Worm (Caenorhabditis elegans) whole organism, late embryonic: ENCODE measurements around the gene ceeh-2.

Experiments used
- C08G9.2 ChIP-seq: sonication (generic microtip); optimal IDR thresholded peaks from 2 replicates; lab custom pipeline; 2016; ENCODE audit warnings: mild to moderate bottlenecking, missing genetic modification characterization, moderate library complexity, missing compliant biosample characterization
- C38D4.7 ChIP-seq: fragments of 200-800 bp; sonication (Bioruptor generic); optimal IDR thresholded peaks from 2 replicates; lab custom pipeline; 2018; ENCODE audit warnings: mild to moderate bottlenecking, missing genetic modification characterization, moderate library complexity, missing compliant biosample characterization
- F13H6.1 ChIP-seq: sonication (generic microtip); optimal IDR thresholded peaks from 2 replicates; lab custom pipeline; 2016; ENCODE audit warnings: missing genetic modification characterization, missing compliant biosample characterization
- K02D7.2 ChIP-seq: sonication (generic microtip); optimal IDR thresholded peaks from 2 replicates; lab custom pipeline; 2017; ENCODE audit warnings: mild to moderate bottlenecking, missing genetic modification characterization, missing compliant biosample characterization
- K09A11.1 ChIP-seq: sonication (generic microtip); optimal IDR thresholded peaks from 2 replicates; lab custom pipeline; 2017; ENCODE audit warnings: antibody characterized with exemption, mild to moderate bottlenecking, missing genetic modification characterization, missing compliant biosample characterization; ENCODE audit not compliant: insufficient read depth
- Y22D7AL.16 ChIP-seq: sonication (generic microtip); optimal IDR thresholded peaks from 2 replicates; lab custom pipeline; 2016; ENCODE audit warnings: missing genetic modification characterization, missing compliant biosample characterization
- ahr-1 ChIP-seq: sonication (generic microtip); optimal IDR thresholded peaks from 2 replicates; lab custom pipeline; 2016; ENCODE audit warnings: missing genetic modification characterization, missing compliant biosample characterization
- ama-1 ChIP-seq: fragments of 150-350 bp; optimal IDR thresholded peaks from 2 replicates; lab custom pipeline; 2014
- ceh-18 ChIP-seq: sonication (generic microtip); optimal IDR thresholded peaks from 2 replicates; lab custom pipeline; 2016; ENCODE audit warnings: missing genetic modification characterization, missing compliant biosample characterization
- ceh-30 ChIP-seq: fragments of 150-350 bp; optimal IDR thresholded peaks from 2 replicates; lab custom pipeline; 2014; ENCODE audit warnings: missing biosample characterization, missing genetic modification characterization
- ceh-31 ChIP-seq: sonication (generic microtip); optimal IDR thresholded peaks from 2 replicates; lab custom pipeline; 2016; ENCODE audit warnings: missing genetic modification characterization, missing compliant biosample characterization
- ceh-48 ChIP-seq: sonication (generic microtip); optimal IDR thresholded peaks from 2 replicates; lab custom pipeline; 2016; ENCODE audit warnings: missing genetic modification characterization, inconsistent platforms, missing compliant biosample characterization
- ceh-6 ChIP-seq: fragments of 200-800 bp; sonication (Bioruptor generic); optimal IDR thresholded peaks from 2 replicates; lab custom pipeline; 2018; ENCODE audit warnings: mild to moderate bottlenecking, missing genetic modification characterization, missing compliant biosample characterization
- ceh-9 ChIP-seq: sonication (generic microtip); optimal IDR thresholded peaks from 2 replicates; lab custom pipeline; 2016; ENCODE audit warnings: mild to moderate bottlenecking, missing genetic modification characterization, inconsistent platforms, missing compliant biosample characterization
- che-1 ChIP-seq: sonication (generic microtip); optimal IDR thresholded peaks from 2 replicates; lab custom pipeline; 2016; ENCODE audit warnings: mild to moderate bottlenecking, missing genetic modification characterization, missing compliant biosample characterization
- dmd-4 ChIP-seq: sonication (generic microtip); optimal IDR thresholded peaks from 2 replicates; lab custom pipeline; 2016; ENCODE audit warnings: borderline replicate concordance, missing genetic modification characterization, missing compliant biosample characterization
- dve-1 ChIP-seq: sonication (generic microtip); optimal IDR thresholded peaks from 2 replicates; lab custom pipeline; 2017; ENCODE audit warnings: antibody characterized with exemption, mild to moderate bottlenecking, missing genetic modification characterization, missing compliant biosample characterization
- elt-2 ChIP-seq: sonication (generic microtip); optimal IDR thresholded peaks from 2 replicates; lab custom pipeline; 2016; ENCODE audit warnings: missing genetic modification reagents, missing genetic modification characterization, missing compliant biosample characterization
- ets-4 ChIP-seq: sonication (generic microtip); optimal IDR thresholded peaks from 2 replicates; lab custom pipeline; 2016; ENCODE audit warnings: missing genetic modification characterization, missing compliant biosample characterization
- fax-1 ChIP-seq: sonication (generic microtip); optimal IDR thresholded peaks from 2 replicates; lab custom pipeline; 2016; ENCODE audit warnings: missing genotype, missing genetic modification characterization, missing compliant biosample characterization
- fkh-6 ChIP-seq: sonication (generic microtip); optimal IDR thresholded peaks from 2 replicates; lab custom pipeline; 2016; ENCODE audit warnings: missing genetic modification characterization, missing compliant biosample characterization
- gmeb-2 ChIP-seq: sonication (generic microtip); optimal IDR thresholded peaks from 2 replicates; lab custom pipeline; 2016; ENCODE audit warnings: missing genetic modification characterization, inconsistent platforms, missing compliant biosample characterization
- hlh-8 ChIP-seq: sonication (generic microtip); optimal IDR thresholded peaks from 2 replicates; lab custom pipeline; 2016; ENCODE audit warnings: missing genotype, missing genetic modification characterization, missing compliant biosample characterization
- lim-6 ChIP-seq: sonication (generic microtip); optimal IDR thresholded peaks from 2 replicates; lab custom pipeline; 2016; ENCODE audit warnings: missing genetic modification characterization, missing compliant biosample characterization
- lin-11 ChIP-seq: fragments of 200-800 bp; sonication (Bioruptor generic); optimal IDR thresholded peaks from 2 replicates; lab custom pipeline; 2018; ENCODE audit warnings: mild to moderate bottlenecking, missing genetic modification characterization, missing compliant biosample characterization
- mec-3 ChIP-seq: sonication (generic microtip); optimal IDR thresholded peaks from 2 replicates; lab custom pipeline; 2016; ENCODE audit warnings: borderline replicate concordance, missing genetic modification characterization, missing compliant biosample characterization
- nfya-1 ChIP-seq: sonication (generic microtip); optimal IDR thresholded peaks from 2 replicates; lab custom pipeline; 2017; ENCODE audit warnings: missing genetic modification characterization, mild to moderate bottlenecking, missing compliant biosample characterization, antibody characterized with exemption, moderate library complexity
- nhr-11 ChIP-seq: fragments of 150-350 bp; optimal IDR thresholded peaks from 2 replicates; lab custom pipeline; 2014; ENCODE audit warnings: missing biosample characterization, missing genetic modification characterization
- npax-4 ChIP-seq: sonication (generic microtip); optimal IDR thresholded peaks from 2 replicates; lab custom pipeline; 2016; ENCODE audit warnings: missing genetic modification characterization, missing compliant biosample characterization
- odd-2 ChIP-seq: sonication (generic microtip); optimal IDR thresholded peaks from 2 replicates; lab custom pipeline; 2017; ENCODE audit warnings: antibody characterized with exemption, mild to moderate bottlenecking, missing genetic modification characterization, missing compliant biosample characterization
- pag-3 ChIP-seq: sonication (generic microtip); optimal IDR thresholded peaks from 2 replicates; lab custom pipeline; 2016; ENCODE audit warnings: missing compliant biosample characterization, missing genetic modification characterization, borderline replicate concordance
- pax-1 ChIP-seq: fragments of 150-350 bp; optimal IDR thresholded peaks from 2 replicates; lab custom pipeline; 2014; ENCODE audit warnings: missing biosample characterization, missing genetic modification characterization
- pha-2 ChIP-seq: sonication (generic microtip); optimal IDR thresholded peaks from 2 replicates; lab custom pipeline; 2017; ENCODE audit warnings: mild to moderate bottlenecking, missing genetic modification characterization, missing compliant biosample characterization
- pha-4 ChIP-seq: fragments of 150-350 bp; optimal IDR thresholded peaks from 2 replicates; lab custom pipeline; 2018; ENCODE audit warnings: missing biosample characterization, missing genetic modification reagents, missing genetic modification characterization
- pros-1 ChIP-seq: fragments of 150-350 bp; optimal IDR thresholded peaks from 2 replicates; lab custom pipeline; 2014; ENCODE audit warnings: missing biosample characterization, missing genetic modification reagents, missing genetic modification characterization
- ref-2 ChIP-seq: sonication (generic microtip); optimal IDR thresholded peaks from 2 replicates; lab custom pipeline; 2016; ENCODE audit warnings: missing genetic modification characterization, missing compliant biosample characterization
- rnt-1 ChIP-seq: sonication (generic microtip); optimal IDR thresholded peaks from 2 replicates; lab custom pipeline; 2016; ENCODE audit warnings: missing genetic modification characterization, missing compliant biosample characterization
- sdc-2 ChIP-seq: sonication (generic microtip); optimal IDR thresholded peaks from 2 replicates; lab custom pipeline; 2016; ENCODE audit warnings: missing genotype, missing genetic modification characterization, missing compliant biosample characterization
- sox-4 ChIP-seq: sonication (generic microtip); optimal IDR thresholded peaks from 2 replicates; lab custom pipeline; 2017; ENCODE audit warnings: mild to moderate bottlenecking, missing genetic modification characterization, inconsistent platforms, missing compliant biosample characterization
- tbx-2 ChIP-seq: sonication (generic microtip); optimal IDR thresholded peaks from 2 replicates; lab custom pipeline; 2016; ENCODE audit warnings: missing genetic modification characterization, missing compliant biosample characterization
- tbx-7 ChIP-seq: sonication (generic microtip); optimal IDR thresholded peaks from 2 replicates; lab custom pipeline; 2016; ENCODE audit warnings: missing genotype, missing genetic modification characterization, missing compliant biosample characterization
- unc-3 ChIP-seq, 2 experiments: fragments of 200-800 bp in 1 of 2; sonication (Bioruptor generic) in 1 of 2; sonication (generic microtip) in 1 of 2; conservative IDR thresholded peaks in 1 of 2; optimal IDR thresholded peaks in 1 of 2; 2 replicates each; pipeline versions ENCODE4 v1.3.6 to Lab custom; 2016 to 2022; ENCODE audit warnings: missing compliant biosample characterization in 2 of 2, missing genetic modification characterization in 2 of 2, missing genetic modification reagents in 1 of 2
- unc-55 ChIP-seq: sonication (generic microtip); optimal IDR thresholded peaks from 2 replicates; lab custom pipeline; 2017; ENCODE audit warnings: missing biosample characterization, missing genetic modification reagents, missing genetic modification characterization
- unc-86 ChIP-seq: sonication (generic microtip); optimal IDR thresholded peaks from 2 replicates; lab custom pipeline; 2016; ENCODE audit warnings: missing genetic modification characterization, missing compliant biosample characterization
- ztf-16 ChIP-seq: sonication (generic microtip); optimal IDR thresholded peaks from 2 replicates; lab custom pipeline; 2017; ENCODE audit warnings: missing genetic modification characterization, missing compliant biosample characterization

Gene ceeh-2

DNA sequence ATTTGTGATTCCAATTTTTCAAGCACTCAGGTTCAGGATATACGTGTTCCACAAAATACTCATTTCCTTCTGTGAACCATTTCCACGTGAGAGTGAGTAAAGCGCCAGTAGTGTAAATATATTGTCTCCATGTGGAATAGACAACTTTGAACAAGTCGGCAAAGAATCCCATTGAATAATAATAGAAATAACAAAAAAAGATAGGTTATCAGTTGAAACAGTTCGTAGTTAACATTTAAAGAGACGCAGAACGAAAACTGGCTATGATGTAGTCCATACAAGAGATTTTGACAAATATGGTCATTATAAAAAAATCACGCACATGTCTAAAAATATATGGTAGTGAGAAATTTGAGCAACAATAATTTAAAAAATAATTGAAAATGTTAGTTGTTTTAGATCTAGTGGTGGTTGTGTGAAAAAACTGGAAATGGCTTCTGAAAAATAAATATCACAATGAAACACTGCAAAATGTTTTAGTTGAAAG is at the start of gene ceeh-2:
TSS of gene ceeh-2 (minus strand) at position 437 of the 487 bp plus-strand sequence.
- no peak for TF ChIP-seq F13H6.1 (tag; lab: Kevin White, UChicago)
- no peak for TF ChIP-seq elt-2 (tag; lab: Kevin White, UChicago)

DNA sequence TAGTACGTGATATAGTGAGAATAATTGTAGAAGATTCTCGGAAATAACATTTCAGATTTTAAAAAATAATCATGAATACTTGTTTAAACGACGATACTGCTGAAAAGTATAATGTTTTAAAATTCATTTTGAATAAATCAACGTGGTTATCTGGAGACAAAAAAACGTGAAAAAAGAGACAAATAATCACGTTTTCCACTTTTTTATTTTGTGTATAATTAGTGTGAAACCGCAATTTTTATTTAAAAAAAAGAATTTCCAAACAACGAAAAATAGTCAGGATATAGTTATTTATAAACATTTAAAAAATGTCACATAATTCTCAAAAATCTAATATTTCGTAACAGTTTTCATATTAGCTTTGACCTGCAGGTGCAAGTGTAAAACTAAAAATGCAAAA is 48.6 kb upstream of the ceeh-2 start, which contains the start of gene F15H10.7:
TSS of gene F15H10.7 (minus strand) at position 101 of the 400 bp plus-strand sequence.
- TF ChIP-seq ceh-9 (tag; lab: Kevin White, UChicago) (no peak), tbx-7 (tag; lab: Kevin White, UChicago) (no peak), K09A11.1 (tag; lab: Kevin White, UChicago) (no peak), tbx-2 (tag; lab: Kevin White, UChicago) (no peak), dve-1 (tag; lab: Kevin White, UChicago) (no peak), nhr-11 (tag; lab: Kevin White, UChicago) (no peak), nfya-1 (tag; lab: Kevin White, UChicago) (no peak), mec-3 (tag; lab: Kevin White, UChicago) (no peak), che-1 (tag; lab: Kevin White, UChicago) (no peak), pag-3 (tag; lab: Kevin White, UChicago) (no peak), dmd-4 (no peak)

DNA sequence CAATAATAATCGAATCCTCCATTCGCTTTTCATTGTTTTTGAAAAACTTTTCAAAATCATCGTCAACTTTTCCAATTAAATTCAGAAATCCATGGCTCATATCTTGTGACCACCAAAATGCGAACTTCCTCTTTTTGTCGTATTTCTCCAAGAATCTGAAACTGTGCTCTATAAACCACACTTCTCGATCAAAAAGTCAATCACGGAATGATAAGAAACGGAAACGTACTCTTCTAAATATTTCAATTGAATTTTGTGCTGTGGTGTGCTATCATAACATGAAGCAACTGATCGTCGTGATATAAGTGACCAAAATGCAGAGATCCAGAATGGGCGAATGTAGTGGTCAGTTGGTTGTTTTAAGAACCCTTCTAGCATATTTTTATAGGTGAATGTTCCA is 47.0 kb upstream of the ceeh-2 start:
- TF ChIP-seq lin-11 (tag; lab: Kevin White, UChicago) = no peak
- TF ChIP-seq K02D7.2 (tag; lab: Kevin White, UChicago) = no peak
- TF ChIP-seq ref-2 (tag; lab: Kevin White, UChicago) = no peak
- no peak for TF ChIP-seq pag-3 (tag; lab: Kevin White, UChicago)
- no peak for TF ChIP-seq sdc-2 (tag; lab: Kevin White, UChicago)
- TF ChIP-seq nhr-11 (tag; lab: Kevin White, UChicago) = no peak
- no peak for TF ChIP-seq ceh-48 (tag; lab: Kevin White, UChicago)
- no peak for TF ChIP-seq odd-2
- TF ChIP-seq ets-4 = no peak
- TF ChIP-seq ztf-16 (tag; lab: Kevin White, UChicago) = no peak
- no peak for TF ChIP-seq ahr-1 (tag; lab: Kevin White, UChicago)
- no peak for TF ChIP-seq pros-1 (tag; lab: Kevin White, UChicago)
- TF ChIP-seq fax-1 (tag; lab: Kevin White, UChicago) = no peak
- TF ChIP-seq nfya-1 (tag; lab: Kevin White, UChicago) = no peak
- TF ChIP-seq hlh-8 (tag; lab: Kevin White, UChicago) = no peak
- no peak for TF ChIP-seq unc-86 (tag; lab: Kevin White, UChicago)
- no peak for TF ChIP-seq che-1 (tag; lab: Kevin White, UChicago)
- no peak for TF ChIP-seq ceh-31 (tag; lab: Kevin White, UChicago)
- no peak for TF ChIP-seq C08G9.2
- TF ChIP-seq pha-2 = no peak

- no peak for TF ChIP-seq npax-4 (tag; lab: Kevin White, UChicago)
- no peak for TF ChIP-seq rnt-1
- no peak for TF ChIP-seq ceh-18 (tag; lab: Kevin White, UChicago)
- no peak for TF ChIP-seq unc-55 (GFP tag; lab: Kevin White, UChicago)
- TF ChIP-seq Y22D7AL.16 (tag; lab: Kevin White, UChicago) = no peak
- TF ChIP-seq gmeb-2 (tag; lab: Kevin White, UChicago) = no peak
- no peak for TF ChIP-seq ceh-6 (GFP tag; lab: Kevin White, UChicago)
- no peak for TF ChIP-seq ceh-30 (tag; lab: Kevin White, UChicago)
- no peak for TF ChIP-seq fkh-6
- no peak for TF ChIP-seq C38D4.7 (GFP tag; lab: Kevin White, UChicago)
- no peak for TF ChIP-seq pha-4
- TF ChIP-seq pax-1 = no peak
- no peak for TF ChIP-seq ref-2 (tag; lab: Kevin White, UChicago)
- TF ChIP-seq sox-4 (tag; lab: Kevin White, UChicago) = no peak
- no peak for TF ChIP-seq lim-6 (tag; lab: Kevin White, UChicago)
- no peak for TF ChIP-seq nfya-1 (tag; lab: Kevin White, UChicago)
- TF ChIP-seq ama-1 (lab: Kevin White, UChicago) = no peak
- no peak for TF ChIP-seq unc-3 (GFP tag; conservative IDR thresholded peaks at IDR 0.05; lab: Robert Waterston, UW)
- no peak for TF ChIP-seq unc-3 (tag; optimal IDR thresholded peaks at IDR 0.05; lab: Kevin White, UChicago)
- no peak for TF ChIP-seq K09A11.1 (tag; lab: Kevin White, UChicago)
These were observed 45.1 kb upstream of the ceeh-2 start, which contains the start of gene F15H10.8 for ce11 chrV:10402804-10403203. F15H10.8 (minus strand) TSS chrV:10402904.
